Worm (Caenorhabditis elegans) whole organism, late embryonic: ENCODE data around the gene cyp-14A3.

Experiments used
- ama-1 ChIP-seq: fragments of 150-350 bp; optimal IDR thresholded peaks from 2 replicates; lab custom pipeline; 2014
- ceh-22 ChIP-seq: sonication (generic microtip); optimal IDR thresholded peaks from 2 replicates; lab custom pipeline; 2017; ENCODE audit warnings: missing biosample characterization, missing genetic modification characterization
- elt-2 ChIP-seq: sonication (generic microtip); optimal IDR thresholded peaks from 2 replicates; lab custom pipeline; 2016; ENCODE audit warnings: missing genetic modification reagents, missing genetic modification characterization, missing compliant biosample characterization
- hlh-13 ChIP-seq: fragments of 200-800 bp; sonication (Bioruptor generic); optimal IDR thresholded peaks from 2 replicates; lab custom pipeline; 2018; ENCODE audit warnings: mild to moderate bottlenecking, missing genetic modification characterization, missing compliant biosample characterization
- hlh-30 ChIP-seq: sonication (generic microtip); optimal IDR thresholded peaks from 2 replicates; lab custom pipeline; 2017; ENCODE audit warnings: antibody characterized with exemption, missing genetic modification characterization, missing compliant biosample characterization; ENCODE audit not compliant: insufficient read depth
- nfya-1 ChIP-seq: sonication (generic microtip); optimal IDR thresholded peaks from 2 replicates; lab custom pipeline; 2017; ENCODE audit warnings: missing genetic modification characterization, mild to moderate bottlenecking, missing compliant biosample characterization, antibody characterized with exemption, moderate library complexity
- nhr-11 ChIP-seq: fragments of 150-350 bp; optimal IDR thresholded peaks from 2 replicates; lab custom pipeline; 2014; ENCODE audit warnings: missing biosample characterization, missing genetic modification characterization
- pag-3 ChIP-seq: sonication (generic microtip); optimal IDR thresholded peaks from 2 replicates; lab custom pipeline; 2016; ENCODE audit warnings: missing compliant biosample characterization, missing genetic modification characterization, borderline replicate concordance
- pat-9 ChIP-seq: fragments of 200-800 bp; sonication (Bioruptor generic); optimal IDR thresholded peaks from 2 replicates; lab custom pipeline; 2018; ENCODE audit warnings: mild to moderate bottlenecking, missing genetic modification characterization, moderate library complexity, missing compliant biosample characterization
- pha-4 ChIP-seq: fragments of 150-350 bp; optimal IDR thresholded peaks from 2 replicates; lab custom pipeline; 2018; ENCODE audit warnings: missing biosample characterization, missing genetic modification reagents, missing genetic modification characterization
- ref-2 ChIP-seq: sonication (generic microtip); optimal IDR thresholded peaks from 2 replicates; lab custom pipeline; 2016; ENCODE audit warnings: missing genetic modification characterization, missing compliant biosample characterization
- tbx-2 ChIP-seq: sonication (generic microtip); optimal IDR thresholded peaks from 2 replicates; lab custom pipeline; 2016; ENCODE audit warnings: missing genetic modification characterization, missing compliant biosample characterization
- unc-55 ChIP-seq: sonication (generic microtip); optimal IDR thresholded peaks from 2 replicates; lab custom pipeline; 2017; ENCODE audit warnings: missing biosample characterization, missing genetic modification reagents, missing genetic modification characterization
- unc-86 ChIP-seq: sonication (generic microtip); optimal IDR thresholded peaks from 2 replicates; lab custom pipeline; 2016; ENCODE audit warnings: missing genetic modification characterization, missing compliant biosample characterization

DNA sequence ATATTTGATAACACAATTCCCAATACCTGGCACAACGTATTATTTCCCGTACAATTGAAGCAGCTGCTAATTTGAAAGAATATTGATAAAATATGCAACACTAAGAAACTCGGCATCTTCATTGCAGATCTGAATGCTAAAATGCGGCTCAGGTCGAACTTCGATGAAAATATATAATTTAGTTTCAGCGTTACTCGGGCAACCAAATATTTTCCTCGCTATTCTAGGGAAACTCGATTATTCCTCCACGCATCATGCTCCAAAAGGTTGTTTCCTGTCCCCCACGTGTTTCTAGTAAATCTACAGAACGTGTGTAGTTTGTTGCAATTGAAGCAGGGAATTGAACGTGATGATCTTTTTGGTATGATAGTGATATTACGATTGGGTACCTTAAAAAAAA, 24.9 kb downstream of the cyp-14A3 start:
- TF ChIP-seq unc-55 (no peak), nfya-1 (tag; lab: Kevin White, UChicago) (no peak), ceh-22 (tag; lab: Kevin White, UChicago) (no peak), unc-86 (tag; lab: Kevin White, UChicago) (no peak), pag-3 (tag; lab: Kevin White, UChicago) (no peak), tbx-2 (tag; lab: Kevin White, UChicago) (no peak), pha-4 (tag; lab: Kevin White, UChicago) (no peak), nhr-11 (tag; lab: Kevin White, UChicago) (no peak), elt-2 (tag; lab: Kevin White, UChicago) (no peak), hlh-13 (GFP tag; lab: Kevin White, UChicago) (no peak), ref-2 (tag; lab: Kevin White, UChicago) (no peak), ama-1 (lab: Kevin White, UChicago) (no peak), hlh-30 (no peak), pat-9 (no peak)
